Worm (Caenorhabditis elegans) whole organism, L2 larva: ENCODE measurements around the gene H25K10.4.
A peak's percentile ranks its signal among the peaks of the same experiment; 100 is the strongest.

Experiments
- F13H6.1 ChIP-seq: sonication (generic microtip); optimal IDR thresholded peaks from 2 replicates; lab custom pipeline; 2016; ENCODE audit warnings: missing genetic modification characterization, missing compliant biosample characterization
- R02D3.7 ChIP-seq: fragments of 150-350 bp; optimal IDR thresholded peaks from 2 replicates; lab custom pipeline; 2014; ENCODE audit warnings: missing biosample characterization, missing genetic modification characterization
- alr-1 ChIP-seq: fragments of 150-350 bp; optimal IDR thresholded peaks from 2 replicates; lab custom pipeline; 2014; ENCODE audit warnings: missing biosample characterization, missing genetic modification characterization
- aly-2 ChIP-seq: fragments of 150-350 bp; optimal IDR thresholded peaks from 2 replicates; lab custom pipeline; 2014; ENCODE audit warnings: missing biosample characterization, missing genetic modification characterization
- ceh-82 ChIP-seq: fragments of 150-350 bp; optimal IDR thresholded peaks from 2 replicates; lab custom pipeline; 2014; ENCODE audit warnings: missing biosample characterization, missing genetic modification characterization
- crh-2 ChIP-seq: sonication (generic microtip); optimal IDR thresholded peaks from 2 replicates; lab custom pipeline; 2017; ENCODE audit warnings: missing biosample characterization, missing genetic modification characterization
- dmd-4 ChIP-seq: sonication (generic microtip); optimal IDR thresholded peaks from 2 replicates; lab custom pipeline; 2017; ENCODE audit warnings: missing biosample characterization, missing genetic modification characterization
- egl-27 ChIP-seq: sonication (generic microtip); optimal IDR thresholded peaks from 3 replicates; lab custom pipeline; 2017; ENCODE audit warnings: missing biosample characterization, missing genetic modification reagents, missing genetic modification characterization
- elt-1 ChIP-seq: fragments of 150-350 bp; optimal IDR thresholded peaks from 2 replicates; lab custom pipeline; 2014; ENCODE audit warnings: missing biosample characterization, missing genetic modification characterization
- fos-1 ChIP-seq: fragments of 150-350 bp; optimal IDR thresholded peaks from 2 replicates; lab custom pipeline; 2014; ENCODE audit warnings: missing biosample characterization, missing genetic modification characterization
- gmeb-1 ChIP-seq: fragments of 150-350 bp; optimal IDR thresholded peaks from 2 replicates; lab custom pipeline; 2014; ENCODE audit warnings: missing biosample characterization, missing genetic modification characterization
- lin-13 ChIP-seq: fragments of 150-350 bp; optimal IDR thresholded peaks from 2 replicates; lab custom pipeline; 2014; ENCODE audit warnings: missing biosample characterization, missing genetic modification reagents, missing genetic modification characterization
- lin-39 ChIP-seq: fragments of 150-350 bp; optimal IDR thresholded peaks from 2 replicates; lab custom pipeline; 2014; ENCODE audit warnings: missing biosample characterization, missing genetic modification reagents, missing genetic modification characterization
- mab-5 ChIP-seq: fragments of 150-350 bp; optimal IDR thresholded peaks from 2 replicates; lab custom pipeline; 2014; ENCODE audit warnings: missing biosample characterization, missing genetic modification characterization
- mdl-1 ChIP-seq, 2 experiments: fragments of 150-350 bp in 1 of 2; sonication (generic microtip) in 1 of 2; optimal IDR thresholded peaks; 2 replicates each; lab custom pipeline; 2017; ENCODE audit warnings: missing biosample characterization in 2 of 2, missing genetic modification characterization in 2 of 2
- nhr-10 ChIP-seq: sonication (generic microtip); optimal IDR thresholded peaks from 2 replicates; lab custom pipeline; 2017; ENCODE audit warnings: missing biosample characterization, missing genetic modification characterization
- nhr-11 ChIP-seq: fragments of 150-350 bp; optimal IDR thresholded peaks from 2 replicates; lab custom pipeline; 2014; ENCODE audit warnings: missing biosample characterization, missing genetic modification characterization
- nhr-12 ChIP-seq: fragments of 150-350 bp; optimal IDR thresholded peaks from 2 replicates; lab custom pipeline; 2014; ENCODE audit warnings: missing biosample characterization, missing genetic modification characterization
- nhr-129 ChIP-seq: fragments of 150-350 bp; optimal IDR thresholded peaks from 2 replicates; lab custom pipeline; 2014; ENCODE audit warnings: missing biosample characterization, missing genetic modification characterization
- nhr-21 ChIP-seq: fragments of 150-350 bp; optimal IDR thresholded peaks from 2 replicates; lab custom pipeline; 2014; ENCODE audit warnings: missing biosample characterization, missing genetic modification characterization
- nhr-23 ChIP-seq: fragments of 150-350 bp; optimal IDR thresholded peaks from 2 replicates; lab custom pipeline; 2014; ENCODE audit warnings: missing biosample characterization, missing genetic modification reagents, missing genetic modification characterization
- nhr-237 ChIP-seq: fragments of 150-350 bp; optimal IDR thresholded peaks from 2 replicates; lab custom pipeline; 2014; ENCODE audit warnings: missing biosample characterization, missing genetic modification characterization
- nhr-25 ChIP-seq: fragments of 150-350 bp; sonication (generic microtip); optimal IDR thresholded peaks from 3 replicates; lab custom pipeline; 2014; ENCODE audit warnings: missing biosample characterization, missing genetic modification characterization
- nhr-6 ChIP-seq: fragments of 150-350 bp; optimal IDR thresholded peaks from 2 replicates; lab custom pipeline; 2014; ENCODE audit warnings: missing biosample characterization, missing genetic modification characterization
- nhr-77 ChIP-seq: fragments of 150-350 bp; optimal IDR thresholded peaks from 2 replicates; lab custom pipeline; 2014; ENCODE audit warnings: missing biosample characterization, missing genetic modification characterization
- sem-4 ChIP-seq: fragments of 150-350 bp; optimal IDR thresholded peaks from 2 replicates; lab custom pipeline; 2014; ENCODE audit warnings: missing biosample characterization, missing genetic modification reagents, missing genetic modification characterization
- skn-1 ChIP-seq: sonication (generic microtip); optimal IDR thresholded peaks from 2 replicates; lab custom pipeline; 2017; ENCODE audit warnings: missing biosample characterization, missing genetic modification characterization
- sma-3 ChIP-seq: sonication (generic microtip); optimal IDR thresholded peaks from 2 replicates; lab custom pipeline; 2016; ENCODE audit warnings: missing genetic modification reagents, missing genetic modification characterization, missing compliant biosample characterization
- sma-9 ChIP-seq, 2 experiments: fragments of 150-350 bp in 1 of 2; sonication (generic microtip) in 1 of 2; optimal IDR thresholded peaks; 2 replicates each; lab custom pipeline; 2014 to 2016; ENCODE audit warnings: missing genetic modification characterization in 2 of 2, mild to moderate bottlenecking in 1 of 2, missing biosample characterization in 1 of 2, missing compliant biosample characterization in 1 of 2, missing genetic modification reagents in 1 of 2, moderate library complexity in 1 of 2
- snpc-4 ChIP-seq: fragments of 150-350 bp; optimal IDR thresholded peaks from 2 replicates; lab custom pipeline; 2014; ENCODE audit warnings: missing biosample characterization, missing genetic modification characterization
- unc-39 ChIP-seq: fragments of 150-350 bp; optimal IDR thresholded peaks from 2 replicates; lab custom pipeline; 2014; ENCODE audit warnings: missing biosample characterization, missing genetic modification characterization
- unc-62 ChIP-seq: fragments of 150-350 bp; optimal IDR thresholded peaks from 2 replicates; lab custom pipeline; 2014; ENCODE audit warnings: missing biosample characterization, missing genetic modification reagents, missing genetic modification characterization
- zag-1 ChIP-seq: fragments of 150-350 bp; optimal IDR thresholded peaks from 2 replicates; lab custom pipeline; 2014; ENCODE audit warnings: missing biosample characterization, missing genetic modification characterization
- ztf-11 ChIP-seq: sonication (generic microtip); optimal IDR thresholded peaks from 2 replicates; lab custom pipeline; 2017; ENCODE audit warnings: missing biosample characterization, missing genetic modification characterization
- ztf-4 ChIP-seq: fragments of 150-350 bp; optimal IDR thresholded peaks from 2 replicates; lab custom pipeline; 2014; ENCODE audit warnings: missing biosample characterization, missing genetic modification characterization

H25K10.4 gene

ce11 chrIV:16202074-16202473 is 23.8 kb upstream of the H25K10.4 start, which contains the start of gene H25K10.1:
Gene H25K10.1 (plus strand): TSS chrIV:16202374.
- TF ChIP-seq aly-2 (tag; lab: Kevin White, UChicago) (no peak), lin-13 (GFP tag; lab: Kevin White, UChicago) (no peak), ztf-4 (tag; lab: Kevin White, UChicago) (no peak), R02D3.7 (no peak), gmeb-1 (tag; lab: Kevin White, UChicago) (no peak), skn-1 (tag; lab: Kevin White, UChicago) (no peak), mdl-1 (tag; optimal IDR thresholded peaks at IDR 0.05; lab: Kevin White, UChicago) (no peak), sma-3 (GFP tag; lab: Kevin White, UChicago) (no peak), ztf-11 (tag; lab: Kevin White, UChicago) (no peak), snpc-4 (no peak), elt-1 (tag; lab: Kevin White, UChicago) (no peak), ceh-82 (tag; lab: Kevin White, UChicago) (no peak)

ce11 chrIV:16203373-16203772 is 22.5 kb upstream of the H25K10.4 start:
- peak; percentile 62 for TF ChIP-seq skn-1 (tag; lab: Kevin White, UChicago)
- TF ChIP-seq crh-2 (tag; lab: Kevin White, UChicago): peak; percentile 28
- peak; percentile 68 for TF ChIP-seq sma-9 (GFP tag; optimal IDR thresholded peaks at IDR 0.05; lab: Kevin White, UChicago)
- no peak for TF ChIP-seq sma-9 (tag; optimal IDR thresholded peaks at IDR 0.05; lab: Kevin White, UChicago)
- no peak for TF ChIP-seq nhr-25
- peak; percentile 68 for TF ChIP-seq fos-1 (tag; lab: Kevin White, UChicago)
- TF ChIP-seq nhr-77: no peak

- TF ChIP-seq nhr-237 (tag; lab: Kevin White, UChicago) (no peak), nhr-12 (no peak), alr-1 (tag; lab: Kevin White, UChicago) (no peak), gmeb-1 (tag; lab: Kevin White, UChicago) (no peak), unc-39 (tag; lab: Kevin White, UChicago) (no peak), nhr-6 (tag; lab: Kevin White, UChicago) (no peak), lin-39 (tag; lab: Kevin White, UChicago) (no peak), nhr-129 (tag; lab: Kevin White, UChicago) (no peak), mdl-1 (tag; optimal IDR thresholded peaks at IDR 0.05; lab: Kevin White, UChicago) (no peak), nhr-11 (tag; lab: Kevin White, UChicago) (no peak)
Observed at ce11 chrIV:16210913-16211312, 14.9 kb upstream of the H25K10.4 start, which contains the start of gene H25K10.2. Gene H25K10.2 (minus strand): TSS chrIV:16211013.

- no peak for TF ChIP-seq skn-1 (tag; lab: Kevin White, UChicago)
- no peak for TF ChIP-seq elt-1 (tag; lab: Kevin White, UChicago)
- TF ChIP-seq, all 48 proteins: peak for 0
Observed at ce11 chrIV:16216165-16216564, 9.7 kb upstream of the H25K10.4 start.

ce11 chrIV:16220688-16221087 is 5.2 kb upstream of the H25K10.4 start:
- TF ChIP-seq nhr-23 (tag; lab: Kevin White, UChicago) (no peak), F13H6.1 (no peak), nhr-12 (no peak), nhr-6 (tag; lab: Kevin White, UChicago) (no peak), mab-5 (tag; lab: Kevin White, UChicago) (no peak), R02D3.7 (no peak), ceh-82 (tag; lab: Kevin White, UChicago) (no peak), nhr-10 (no peak), sma-3 (GFP tag; lab: Kevin White, UChicago) (no peak), egl-27 (no peak), ztf-4 (tag; lab: Kevin White, UChicago) (no peak), unc-62 (no peak), sem-4 (tag; lab: Kevin White, UChicago) (no peak), snpc-4 (no peak), nhr-21 (no peak), zag-1 (no peak), dmd-4 (tag; lab: Kevin White, UChicago) (no peak)
